Worm (Caenorhabditis elegans): ENCODE measurements around the gene K07F5.12.

DNA sequence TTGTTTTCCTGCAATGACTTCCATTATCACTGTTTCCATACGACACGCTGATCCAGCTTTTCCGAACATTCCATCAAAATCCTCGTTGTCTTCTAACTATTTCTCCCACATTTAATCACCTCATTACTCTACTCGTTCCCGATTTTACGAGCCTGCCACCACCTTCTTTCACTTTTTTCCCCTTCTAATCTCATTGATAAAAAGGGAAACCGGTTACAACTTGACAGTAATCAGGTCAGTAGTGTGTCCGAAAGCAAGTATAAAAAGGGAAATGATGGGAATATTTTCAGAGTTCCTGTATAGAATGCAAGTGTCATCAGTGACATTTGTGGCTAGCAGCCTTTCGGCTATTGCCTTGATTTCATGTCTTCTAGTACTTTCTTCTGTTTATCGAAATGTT is 34.2 kb upstream of the K07F5.12 start, which contains the start of gene col-123:
- no peak for TF ChIP-seq him-1 (tag; optimal IDR thresholded peaks at IDR 0.05)
- no peak for TF ChIP-seq W03F9.2 (tag; optimal IDR thresholded peaks at IDR 0.05)
